Worm (Caenorhabditis elegans) whole organism, L4 larva: ENCODE data around the gene acs-10.

ENCODE experiments used
- F10B5.3 ChIP-seq: sonication (generic microtip); optimal IDR thresholded peaks from 2 replicates; lab custom pipeline; 2016; ENCODE audit warnings: mild to moderate bottlenecking, missing genetic modification characterization, missing compliant biosample characterization
- F26F4.8 ChIP-seq: fragments of 200-800 bp; sonication (Bioruptor generic); conservative IDR thresholded peaks from 2 replicates; pipeline ENCODE4 v1.3.6; 2022; ENCODE audit warnings: missing genetic modification characterization, missing compliant biosample characterization
- F49E8.2 ChIP-seq: sonication (generic microtip); optimal IDR thresholded peaks from 2 replicates; lab custom pipeline; 2016; ENCODE audit warnings: missing compliant biosample characterization, mild to moderate bottlenecking, missing genetic modification characterization, borderline replicate concordance
- T20F7.1 ChIP-seq: fragments of 200-800 bp; sonication (Bioruptor generic); optimal IDR thresholded peaks from 2 replicates; lab custom pipeline; 2018; ENCODE audit warnings: mild to moderate bottlenecking, missing genetic modification characterization, missing compliant biosample characterization
- T26A8.4 ChIP-seq: fragments of 200-800 bp; sonication (Bioruptor generic); IDR thresholded peaks from 2 replicates; pipeline ENCODE4 v1.3.6; 2022; ENCODE audit warnings: missing genetic modification characterization, missing compliant biosample characterization
- Y5F2A.4 ChIP-seq: fragments of 200-800 bp; sonication (Bioruptor generic); optimal IDR thresholded peaks from 2 replicates; lab custom pipeline; 2018; ENCODE audit warnings: mild to moderate bottlenecking, missing genetic modification characterization, missing compliant biosample characterization
- Y75B8A.6 ChIP-seq: fragments of 200-800 bp; sonication (Bioruptor generic); IDR thresholded peaks from 2 replicates; pipeline ENCODE4 v1.3.6; 2022; ENCODE audit warnings: missing genetic modification reagents, missing genetic modification characterization, missing compliant biosample characterization
- ZK337.2 ChIP-seq: fragments of 200-800 bp; sonication (Bioruptor generic); IDR thresholded peaks from 2 replicates; pipeline ENCODE4 v1.3.6; 2022; ENCODE audit warnings: missing genetic modification reagents, missing genetic modification characterization, missing compliant biosample characterization
- ZK546.5 ChIP-seq, 2 experiments: sonication (generic microtip); optimal IDR thresholded peaks; 2 replicates each; lab custom pipeline; 2017; ENCODE audit warnings: missing biosample characterization in 2 of 2, missing genetic modification characterization in 2 of 2
- aha-1 ChIP-seq: fragments of 150-350 bp; peaks from one replicate; lab custom pipeline; 2014; ENCODE audit warnings: missing biosample characterization, missing genetic modification characterization
- ceh-28 ChIP-seq: fragments of 150-350 bp; optimal IDR thresholded peaks from 2 replicates; lab custom pipeline; 2014; ENCODE audit warnings: missing biosample characterization, missing genetic modification reagents, missing genetic modification characterization
- ceh-82 ChIP-seq: sonication (generic microtip); optimal IDR thresholded peaks from 2 replicates; lab custom pipeline; 2017; ENCODE audit warnings: missing biosample characterization, missing genetic modification characterization
- ces-1 ChIP-seq: fragments of 150-350 bp; sonication (generic microtip); optimal IDR thresholded peaks from 4 replicates; lab custom pipeline; 2014; ENCODE audit warnings: missing biosample characterization, missing genetic modification reagents, missing genetic modification characterization
- cey-2 ChIP-seq: sonication (generic microtip); optimal IDR thresholded peaks from 3 replicates; lab custom pipeline; 2017; ENCODE audit warnings: missing genetic modification characterization, mild to moderate bottlenecking, missing compliant biosample characterization, antibody characterized with exemption, borderline replicate concordance; ENCODE audit not compliant: insufficient read depth
- ctbp-1 ChIP-seq: fragments of 200-800 bp; sonication (Bioruptor generic); IDR thresholded peaks from 2 replicates; pipeline ENCODE4 v1.3.6; 2022; ENCODE audit warnings: missing genetic modification reagents, missing genetic modification characterization, missing compliant biosample characterization
- daf-8 ChIP-seq: fragments of 200-800 bp; sonication (Bioruptor generic); IDR thresholded peaks from 2 replicates; pipeline ENCODE4 v1.3.6; 2022; ENCODE audit warnings: missing genetic modification characterization, missing compliant biosample characterization
- dmd-6 ChIP-seq: fragments of 200-800 bp; sonication (Bioruptor generic); IDR thresholded peaks from 2 replicates; pipeline ENCODE4 v1.3.6; 2022; ENCODE audit warnings: missing genetic modification reagents, missing genetic modification characterization, missing compliant biosample characterization
- dve-1 ChIP-seq: sonication (generic microtip); optimal IDR thresholded peaks from 2 replicates; lab custom pipeline; 2017; ENCODE audit warnings: antibody characterized with exemption, mild to moderate bottlenecking, missing genetic modification characterization, missing compliant biosample characterization; ENCODE audit not compliant: insufficient read depth
- egl-43 ChIP-seq: fragments of 200-800 bp; sonication (Bioruptor generic); IDR thresholded peaks from 2 replicates; pipeline ENCODE4 v1.3.6; 2022; ENCODE audit warnings: missing genetic modification reagents, missing genetic modification characterization, missing compliant biosample characterization
- fkh-10 ChIP-seq: fragments of 150-350 bp; optimal IDR thresholded peaks from 2 replicates; lab custom pipeline; 2014; ENCODE audit warnings: missing biosample characterization, missing genetic modification reagents, missing genetic modification characterization
- lin-1 ChIP-seq: fragments of 200-800 bp; sonication (Bioruptor generic); IDR thresholded peaks from 2 replicates; pipeline ENCODE4 v1.3.6; 2022; ENCODE audit warnings: missing genetic modification reagents, missing genetic modification characterization, missing compliant biosample characterization
- lin-15B ChIP-seq: fragments of 150-350 bp; sonication (generic microtip); optimal IDR thresholded peaks from 3 replicates; lab custom pipeline; 2014; ENCODE audit warnings: missing biosample characterization, missing genetic modification characterization
- lin-29 ChIP-seq: fragments of 200-800 bp; sonication (Bioruptor generic); IDR thresholded peaks from 2 replicates; pipeline ENCODE4 v1.3.6; 2022; ENCODE audit warnings: missing genetic modification reagents, missing genetic modification characterization, missing compliant biosample characterization
- lin-38 ChIP-seq: fragments of 200-800 bp; sonication (Bioruptor generic); IDR thresholded peaks from 2 replicates; pipeline ENCODE4 v1.3.6; 2022; ENCODE audit warnings: missing genetic modification reagents, missing genetic modification characterization, missing compliant biosample characterization
- lir-3 ChIP-seq: sonication (generic microtip); optimal IDR thresholded peaks from 2 replicates; lab custom pipeline; 2016; ENCODE audit warnings: mild to moderate bottlenecking, missing genetic modification characterization, missing compliant biosample characterization
- lsy-2 ChIP-seq, 2 experiments: fragments of 150-350 bp in 1 of 2; sonication (generic microtip) in 1 of 2; optimal IDR thresholded peaks; 2 replicates each; lab custom pipeline; 2014 to 2017; ENCODE audit warnings: missing biosample characterization in 2 of 2, missing genetic modification characterization in 2 of 2
- madf-5 ChIP-seq, 2 experiments: fragments of 200-800 bp; sonication (Bioruptor generic); IDR thresholded peaks; 2 replicates each; pipeline ENCODE4 v1.3.6; 2022; ENCODE audit warnings: missing compliant biosample characterization in 2 of 2, missing genetic modification characterization in 2 of 2
- madf-9 ChIP-seq: fragments of 200-800 bp; sonication (Bioruptor generic); conservative IDR thresholded peaks from 2 replicates; pipeline ENCODE4 v1.3.6; 2022; ENCODE audit warnings: missing genetic modification reagents, missing genetic modification characterization, missing compliant biosample characterization
- mdl-1 ChIP-seq, 2 experiments: fragments of 150-350 bp in 1 of 2; sonication (generic microtip) in 1 of 2; optimal IDR thresholded peaks; 2 replicates each; lab custom pipeline; 2014 to 2017; ENCODE audit warnings: missing biosample characterization in 2 of 2, missing genetic modification characterization in 2 of 2
- mep-1 ChIP-seq: fragments of 150-350 bp; sonication (generic microtip); optimal IDR thresholded peaks from 3 replicates; lab custom pipeline; 2014; ENCODE audit warnings: missing biosample characterization, missing genetic modification characterization
- mes-2 ChIP-seq: sonication (generic microtip); optimal IDR thresholded peaks from 2 replicates; lab custom pipeline; 2016; ENCODE audit warnings: missing genotype, mild to moderate bottlenecking, missing genetic modification characterization, missing compliant biosample characterization; ENCODE audit not compliant: poor library complexity, severe bottlenecking
- nhr-10 ChIP-seq: fragments of 150-350 bp; optimal IDR thresholded peaks from 2 replicates; lab custom pipeline; 2014; ENCODE audit warnings: missing biosample characterization, missing genetic modification characterization
- nhr-11 ChIP-seq: fragments of 150-350 bp; optimal IDR thresholded peaks from 2 replicates; lab custom pipeline; 2014; ENCODE audit warnings: missing biosample characterization, missing genetic modification characterization
- nhr-25 ChIP-seq: sonication (generic microtip); optimal IDR thresholded peaks from 2 replicates; lab custom pipeline; 2017; ENCODE audit warnings: missing genetic modification characterization, mild to moderate bottlenecking, missing compliant biosample characterization, antibody characterized with exemption, moderate library complexity, borderline replicate concordance; ENCODE audit not compliant: insufficient read depth
- nhr-28 ChIP-seq: fragments of 150-350 bp; optimal IDR thresholded peaks from 2 replicates; lab custom pipeline; 2014; ENCODE audit warnings: missing biosample characterization, missing genetic modification characterization
- nhr-77 ChIP-seq: fragments of 150-350 bp; optimal IDR thresholded peaks from 2 replicates; lab custom pipeline; 2014; ENCODE audit warnings: missing biosample characterization, missing genetic modification characterization
- rbr-2 ChIP-seq: sonication (generic microtip); optimal IDR thresholded peaks from 2 replicates; lab custom pipeline; 2016; ENCODE audit warnings: missing genotype, missing genetic modification characterization, missing compliant biosample characterization
- snpc-1.2 ChIP-seq: fragments of 200-800 bp; sonication (Bioruptor generic); IDR thresholded peaks from 2 replicates; pipeline ENCODE4 v1.3.6; 2022; ENCODE audit warnings: missing genetic modification reagents, missing genetic modification characterization, missing compliant biosample characterization
- snpc-4 ChIP-seq: fragments of 150-350 bp; optimal IDR thresholded peaks from 2 replicates; lab custom pipeline; 2014; ENCODE audit warnings: missing biosample characterization, missing genetic modification characterization
- tag-97 ChIP-seq: fragments of 200-800 bp; sonication (Bioruptor generic); IDR thresholded peaks from 2 replicates; pipeline ENCODE4 v1.3.6; 2022; ENCODE audit warnings: missing genetic modification characterization, missing compliant biosample characterization
- tra-1 ChIP-seq: fragments of 200-800 bp; sonication (Bioruptor generic); IDR thresholded peaks from 2 replicates; pipeline ENCODE4 v1.3.6; 2022; ENCODE audit warnings: missing genetic modification reagents, missing genetic modification characterization, missing compliant biosample characterization
- unc-62 ChIP-seq, 3 experiments: fragments of 150-350 bp in 1 of 3; sonication (generic microtip); optimal IDR thresholded peaks in 2 of 3; peaks in 1 of 3; 1 replicate in 1 of 3; 2 replicates in 2 of 3; lab custom pipeline; 2014 to 2017; ENCODE audit warnings: missing biosample characterization in 3 of 3, missing genetic modification characterization in 3 of 3, missing genetic modification reagents in 3 of 3, missing genotype in 1 of 3
- vab-7 ChIP-seq: fragments of 200-800 bp; sonication (Bioruptor generic); IDR thresholded peaks from 2 replicates; pipeline ENCODE4 v1.3.6; 2022; ENCODE audit warnings: missing genetic modification reagents, missing genetic modification characterization, missing compliant biosample characterization
- zip-2 ChIP-seq: fragments of 150-350 bp; optimal IDR thresholded peaks from 2 replicates; lab custom pipeline; 2014; ENCODE audit warnings: missing biosample characterization, missing genetic modification characterization
- ztf-11 ChIP-seq: fragments of 150-350 bp; optimal IDR thresholded peaks from 2 replicates; lab custom pipeline; 2014; ENCODE audit warnings: missing biosample characterization, missing genetic modification characterization

Gene acs-10

DNA sequence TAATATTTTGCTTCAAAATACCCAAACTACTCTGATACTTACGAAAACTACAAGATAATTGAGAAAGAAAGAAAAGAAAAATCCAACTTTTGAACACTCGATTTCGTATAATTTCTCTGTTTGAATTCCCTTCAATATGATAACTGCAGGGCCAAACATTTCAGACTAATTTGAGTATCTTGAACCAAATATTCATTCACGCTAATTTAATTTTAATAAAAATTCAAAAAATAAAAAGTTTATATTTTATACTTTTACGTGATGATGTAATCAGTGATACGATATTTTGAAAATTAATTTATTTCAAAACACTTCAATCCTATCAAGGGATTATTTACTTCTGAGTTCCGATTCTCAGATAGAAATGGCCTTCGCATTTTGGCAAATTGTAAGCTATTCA is 33.6 kb downstream of the acs-10 start, which contains the start of gene ZC376.8:
ZC376.8 (plus strand) TSS at position 301 of the 400 bp plus-strand sequence.
- TF ChIP-seq lin-29 (GFP tag; lab: Robert Waterston, UW) (no peak), lin-1 (GFP tag; lab: Robert Waterston, UW) (no peak), aha-1 (tag; lab: Kevin White, UChicago) (peak; percentile 24), rbr-2 (tag; lab: Kevin White, UChicago) (no peak), vab-7 (no peak), nhr-10 (no peak), lin-38 (no peak), ZK546.5 (tag; optimal IDR thresholded peaks at IDR 0.05; lab: Kevin White, UChicago) (no peak)

DNA sequence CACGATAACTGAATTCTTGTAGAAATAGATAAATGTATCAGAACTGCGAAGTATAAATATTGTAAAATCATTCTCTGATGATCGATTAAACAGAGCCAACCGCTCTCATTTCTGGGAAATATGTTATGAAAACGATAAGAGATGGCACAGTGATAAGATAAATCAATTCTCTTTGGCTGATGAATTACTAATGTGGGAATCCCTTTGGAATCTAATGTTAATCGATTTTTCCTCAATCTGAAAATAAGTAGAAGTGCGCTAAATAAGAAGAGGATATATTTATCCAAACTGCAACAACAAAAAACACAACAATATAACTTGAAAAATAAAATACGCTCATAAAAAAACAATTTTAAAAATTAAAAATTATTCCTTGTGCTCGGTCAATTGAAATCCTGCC is 36.6 kb downstream of the acs-10 start, which contains the start of gene cest-2.3:
cest-2.3 (minus strand) TSS at position 101 of the 400 bp plus-strand sequence.
- TF ChIP-seq nhr-11 (no peak), F49E8.2 (tag; lab: Kevin White, UChicago) (no peak), F10B5.3 (tag; lab: Kevin White, UChicago) (no peak), egl-43 (no peak), aha-1 (tag; lab: Kevin White, UChicago) (peak; percentile 3), vab-7 (no peak), cey-2 (tag; lab: Kevin White, UChicago) (no peak), nhr-28 (tag; lab: Kevin White, UChicago) (no peak)

DNA sequence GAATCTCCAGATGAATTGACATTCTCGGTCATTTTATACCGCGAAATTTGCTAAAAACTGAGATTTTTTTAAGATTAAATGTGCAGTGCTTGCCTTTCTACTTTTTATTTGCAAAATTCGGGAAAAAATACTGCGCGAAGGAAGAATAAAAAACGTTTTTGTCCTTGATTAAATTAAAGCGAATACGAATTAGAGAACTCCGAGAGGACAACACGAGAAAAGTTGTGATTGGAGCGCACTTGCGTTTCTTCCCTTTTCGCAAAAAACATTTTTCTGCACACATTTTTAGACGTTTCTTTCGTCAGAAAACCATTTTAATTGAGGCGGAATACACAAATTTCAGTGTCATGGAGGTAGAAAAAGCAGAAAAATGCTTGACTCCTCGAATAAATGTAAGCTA is 39.1 kb downstream of the acs-10 start, which contains the start of the genes trm-1 and ints-2:
trm-1 (minus strand) TSS at position 175 of the 400 bp plus-strand sequence.
ints-2 (plus strand) TSS at position 249 of the 400 bp plus-strand sequence.
- TF ChIP-seq lin-15B, result peak; percentile 83
- TF ChIP-seq daf-8 (GFP tag; lab: Robert Waterston, UW), result no peak
- TF ChIP-seq fkh-10 (GFP tag; lab: Kevin White, UChicago), result peak; percentile 28
- TF ChIP-seq ZK337.2 (GFP tag; lab: Robert Waterston, UW), result no peak
- peak; percentile 46 for TF ChIP-seq nhr-77
- TF ChIP-seq ztf-11 (tag; lab: Kevin White, UChicago), result no peak
- TF ChIP-seq tag-97 (GFP tag; lab: Robert Waterston, UW), result no peak
- TF ChIP-seq dve-1, result peak; percentile 47
- TF ChIP-seq cey-2 (tag; lab: Kevin White, UChicago), result no peak
- TF ChIP-seq zip-2 (tag; lab: Kevin White, UChicago), result no peak
- peak; percentile 63 for TF ChIP-seq T20F7.1 (GFP tag; lab: Kevin White, UChicago)
- no peak for TF ChIP-seq ceh-82
- peak; percentile 85 for TF ChIP-seq mes-2
- no peak for TF ChIP-seq unc-62 (GFP tag; optimal IDR thresholded peaks at IDR 0.05 in 1 of 2; lab: Kevin White, UChicago)
- TF ChIP-seq unc-62 (tag; optimal IDR thresholded peaks at IDR 0.05; lab: Kevin White, UChicago), result no peak
- TF ChIP-seq lir-3 (tag; lab: Kevin White, UChicago), result no peak
- no peak for TF ChIP-seq Y75B8A.6 (GFP tag; lab: Robert Waterston, UW)
- TF ChIP-seq madf-5 (GFP tag; IDR thresholded peaks at IDR 0.05; lab: Robert Waterston, UW), result no peak
- no peak for TF ChIP-seq nhr-25 (tag; lab: Kevin White, UChicago)
- no peak for TF ChIP-seq lin-29 (GFP tag; lab: Robert Waterston, UW)
- peak in 1 of 2 experiments; percentile 77 for TF ChIP-seq lsy-2 (tag; optimal IDR thresholded peaks at IDR 0.05; lab: Kevin White, UChicago)
- TF ChIP-seq mdl-1 (tag; optimal IDR thresholded peaks at IDR 0.05; lab: Kevin White, UChicago), result no peak
- peak; percentile 53 for TF ChIP-seq rbr-2 (tag; lab: Kevin White, UChicago)
- TF ChIP-seq dmd-6 (GFP tag; lab: Robert Waterston, UW), result peak; percentile 24; the same call in 1 of the 2 replicates
- no peak for TF ChIP-seq F10B5.3 (tag; lab: Kevin White, UChicago)
- no peak for TF ChIP-seq F26F4.8
- no peak for TF ChIP-seq mep-1 (tag; lab: Kevin White, UChicago)
- no peak for TF ChIP-seq nhr-10
- TF ChIP-seq Y5F2A.4, result no peak
- no peak for TF ChIP-seq T26A8.4 (GFP tag; lab: Robert Waterston, UW)
- peak; percentile 28 for TF ChIP-seq nhr-28 (tag; lab: Kevin White, UChicago)
- no peak for TF ChIP-seq ctbp-1
- peak; percentile 8 for TF ChIP-seq nhr-11
- no peak for TF ChIP-seq tra-1 (GFP tag; lab: Robert Waterston, UW)
- TF ChIP-seq madf-9 (GFP tag; lab: Robert Waterston, UW), result no peak
- peak; percentile 97 for TF ChIP-seq lin-38
- no peak for TF ChIP-seq ceh-28 (tag; lab: Kevin White, UChicago)
- no peak for TF ChIP-seq snpc-4 (tag; lab: Kevin White, UChicago)
- peak; percentile 5 for TF ChIP-seq ces-1 (GFP tag; lab: Kevin White, UChicago)
- no peak for TF ChIP-seq snpc-1.2
